Fruit fly (Drosophila melanogaster) whole organism, pupa: ENCODE measurements around the gene CG10576.

Experiments
- CG17806 ChIP-seq: fragments of 200-800 bp; sonication (Bioruptor generic); optimal IDR thresholded peaks from 2 replicates; lab custom pipeline; 2018; ENCODE audit warnings: missing biosample characterization, mild to moderate bottlenecking, missing genetic modification characterization, moderate library complexity
- CG32121 ChIP-seq: fragments of 200-800 bp; sonication (Bioruptor generic); IDR thresholded peaks from 2 replicates; pipeline ENCODE4 v1.3.6; 2022; ENCODE audit warnings: missing biosample characterization, missing genetic modification characterization
- Pif1A ChIP-seq: fragments of 200-800 bp; sonication (Bioruptor generic); optimal IDR thresholded peaks from 3 replicates; lab custom pipeline; 2016; ENCODE audit warnings: missing biosample characterization, missing genetic modification characterization
- Snoo ChIP-seq: fragments of 200-800 bp; sonication (Bioruptor generic); optimal IDR thresholded peaks from 3 replicates; lab custom pipeline; 2017; ENCODE audit warnings: missing biosample characterization, mild to moderate bottlenecking, missing genetic modification characterization, inconsistent platforms

DNA sequence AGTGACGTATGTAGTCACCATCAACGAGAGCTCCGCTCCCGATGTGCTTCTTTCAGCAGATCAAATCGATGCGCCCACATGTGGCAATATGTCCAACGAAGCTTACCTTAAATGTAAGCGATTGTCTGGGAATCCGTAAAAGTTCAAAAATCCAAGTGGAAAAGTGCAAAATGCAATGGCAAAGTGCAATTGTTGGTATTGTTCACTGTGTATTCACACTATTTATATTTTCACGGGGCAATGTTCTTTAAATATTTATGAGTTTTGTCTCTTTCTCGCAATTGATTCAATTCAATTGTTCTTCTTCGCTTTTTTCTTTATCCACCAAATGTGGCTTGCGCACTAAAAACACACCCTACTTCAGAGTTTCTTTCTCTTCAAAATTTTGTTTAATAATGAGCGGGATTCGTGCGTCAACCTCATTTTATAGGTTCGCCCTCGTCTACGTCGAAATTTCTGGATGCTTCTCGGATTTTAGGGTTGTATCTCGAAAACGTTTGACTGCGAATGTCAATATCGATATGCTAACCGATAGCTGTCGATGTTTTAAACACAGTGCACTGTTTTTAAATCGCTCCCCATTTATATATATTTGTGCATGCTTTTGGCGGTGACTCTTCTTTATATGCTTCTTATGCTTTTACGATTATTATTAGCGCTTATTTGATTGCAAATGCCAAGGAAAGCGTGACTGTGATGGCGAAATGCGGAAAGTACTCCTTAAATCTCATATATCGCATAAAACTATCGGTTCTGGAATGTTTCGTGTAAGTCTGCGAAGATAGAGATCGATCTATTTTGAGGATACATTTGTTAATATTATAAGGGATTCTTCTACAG, 13.5 kb downstream of the CG10576 start, which contains the start of gene DnaJ-1:
- TF ChIP-seq Pif1A (GFP tag; lab: Kevin White, UChicago) (no peak), Snoo (tag; lab: Kevin White, UChicago) (peak; percentile 40), CG17806 (no peak), CG32121 (no peak)
